Worm (Caenorhabditis elegans): ENCODE measurements around the gene Y41C4A.12.

Gene Y41C4A.12

ce11 chrIII:11746718-11747117 lies 20.2 kb upstream of the Y41C4A.12 start, which contains the start of gene mrt-2 (continued):
- TF ChIP-seq mes-2 (tag; optimal IDR thresholded peaks at IDR 0.05; ENCODE audit: poor library complexity, severe bottlenecking): peak; percentile 99
- TF ChIP-seq ztf-7 (tag; optimal IDR thresholded peaks at IDR 0.05): peak; percentile 16
- TF ChIP-seq mdt-29 (GFP tag; IDR thresholded peaks at IDR 0.05): no peak
- no peak for TF ChIP-seq daf-16 (GFP tag; optimal IDR thresholded peaks at IDR 0.05)
- TF ChIP-seq daf-16 (tag; optimal IDR thresholded peaks at IDR 0.05): peak; percentile 47
- peak; percentile 97 for TF ChIP-seq dpl-1 (GFP tag; optimal IDR thresholded peaks at IDR 0.05)
- peak; percentile 48 for TF ChIP-seq rbr-2 (tag; optimal IDR thresholded peaks at IDR 0.05)

ce11 chrIII:11742191-11742590 lies 15.7 kb upstream of the Y41C4A.12 start:
- TF ChIP-seq lin-15B (tag; optimal IDR thresholded peaks at IDR 0.05) (no peak), daf-16 (GFP tag; optimal IDR thresholded peaks at IDR 0.05) (no peak), daf-16 (tag; optimal IDR thresholded peaks at IDR 0.05) (no peak), ama-1 (optimal IDR thresholded peaks at IDR 0.05) (no peak), zfp-2 (tag; optimal IDR thresholded peaks at IDR 0.05) (no peak), lin-1 (GFP tag; IDR thresholded peaks at IDR 0.05) (no peak)

ce11 chrIII:11740868-11741267 lies 14.4 kb upstream of the Y41C4A.12 start:
- TF ChIP-seq skn-1 (tag; optimal IDR thresholded peaks at IDR 0.05) (no peak), pha-4 (GFP tag; IDR thresholded peaks at IDR 0.05) (no peak), pha-4 (tag; optimal IDR thresholded peaks at IDR 0.05) (peak; percentile 71), set-16 (GFP tag; IDR thresholded peaks at IDR 0.05) (no peak), zfp-3 (GFP tag; conservative IDR thresholded peaks at IDR 0.05) (no peak), dpl-1 (GFP tag; optimal IDR thresholded peaks at IDR 0.05) (peak; percentile 3), aha-1 (tag) (peak; percentile 46), nhr-111 (GFP tag; optimal IDR thresholded peaks at IDR 0.05) (no peak), nhr-237 (tag; optimal IDR thresholded peaks at IDR 0.05) (no peak)

ce11 chrIII:11738482-11738881 lies 12.0 kb upstream of the Y41C4A.12 start:
- peak; percentile 62; the same call in 1 of the 2 replicates for TF ChIP-seq ceh-20 (GFP tag; IDR thresholded peaks at IDR 0.05)
- peak; percentile 42 for TF ChIP-seq lin-39 (tag; optimal IDR thresholded peaks at IDR 0.05)
- peak; percentile 25 for TF ChIP-seq nhr-28 (tag; optimal IDR thresholded peaks at IDR 0.05)
- TF ChIP-seq rbr-2 (tag; optimal IDR thresholded peaks at IDR 0.05): peak; percentile 1
- TF ChIP-seq hif-1 (tag; optimal IDR thresholded peaks at IDR 0.05): peak in 1 of 2 experiments; percentile 3
- TF ChIP-seq mep-1 (tag; optimal IDR thresholded peaks at IDR 0.05): peak; percentile 30
- TF ChIP-seq aha-1 (tag): peak; percentile 59
- TF ChIP-seq mdl-1 (tag; optimal IDR thresholded peaks at IDR 0.05): peak in 1 of 2 experiments; percentile 25
- peak; percentile 87 for TF ChIP-seq hlh-30 (tag; optimal IDR thresholded peaks at IDR 0.05; ENCODE audit: insufficient read depth)
- 0 out of 2 replicates have a peak, but pooled peaks have one; percentile 36 for TF ChIP-seq ctbp-1 (GFP tag; IDR thresholded peaks at IDR 0.05)
- TF ChIP-seq unc-62 (GFP tag; optimal IDR thresholded peaks at IDR 0.05 in 1 of 2): peak in 1 of 2 experiments; percentile 65
- no peak for TF ChIP-seq unc-62 (tag; optimal IDR thresholded peaks at IDR 0.05)
- peak; percentile 53 for TF ChIP-seq hlh-11 (tag; optimal IDR thresholded peaks at IDR 0.05)
- TF ChIP-seq dmd-8 (GFP tag; IDR thresholded peaks at IDR 0.05): no peak
- no peak for TF ChIP-seq daf-19 (GFP tag; conservative IDR thresholded peaks at IDR 0.05)
- no peak for TF ChIP-seq pqm-1 (tag; optimal IDR thresholded peaks at IDR 0.05)
- TF ChIP-seq dmd-9 (GFP tag; IDR thresholded peaks at IDR 0.05): no peak
- TF ChIP-seq mxl-3 (GFP tag; optimal IDR thresholded peaks at IDR 0.05): no peak
- peak in 1 of 2 experiments; percentile 52 for TF ChIP-seq lsy-2 (tag; optimal IDR thresholded peaks at IDR 0.05)
- peak; percentile 36 for TF ChIP-seq dmd-6 (GFP tag; IDR thresholded peaks at IDR 0.05)
- TF ChIP-seq lin-15B (tag; optimal IDR thresholded peaks at IDR 0.05): no peak
- no peak for TF ChIP-seq daf-12 (tag; optimal IDR thresholded peaks at IDR 0.05)
- TF ChIP-seq dve-1 (tag; optimal IDR thresholded peaks at IDR 0.05; ENCODE audit: insufficient read depth): peak; percentile 6

All from whole organism, L4 larva.